Worm (Caenorhabditis elegans): Measurements from ENCODE around the gene B0336.7.

Gene B0336.7

DNA sequence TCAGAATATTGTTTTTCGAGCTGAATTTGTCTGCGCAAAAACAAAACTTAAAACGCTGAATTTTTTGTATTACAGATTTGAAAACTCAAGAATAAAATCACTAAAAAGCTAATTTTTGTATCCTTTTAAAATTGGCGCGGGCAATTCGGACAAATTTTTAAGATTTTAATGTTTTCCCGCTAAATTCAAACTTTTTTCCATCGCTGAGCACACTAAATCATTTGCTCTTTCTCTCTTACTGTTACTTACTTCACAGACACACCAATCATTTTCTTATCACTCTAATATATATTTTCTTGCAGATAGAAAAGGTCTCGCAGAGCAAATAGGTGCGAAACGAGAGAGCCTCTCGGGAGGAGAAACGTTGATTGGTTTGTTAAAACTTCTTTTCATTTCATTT is 33.2 kb downstream of the B0336.7 start, which contains the start of gene par-3:
par-3 (plus strand) TSS at position 301 of the 400 bp plus-strand sequence.
- TF ChIP-seq pqm-1 (tag; optimal IDR thresholded peaks at IDR 0.05) (peak; percentile 53), aha-1 (tag) (peak; percentile 42), Y48G9A.11 (GFP tag; IDR thresholded peaks at IDR 0.05) (no peak)

DNA sequence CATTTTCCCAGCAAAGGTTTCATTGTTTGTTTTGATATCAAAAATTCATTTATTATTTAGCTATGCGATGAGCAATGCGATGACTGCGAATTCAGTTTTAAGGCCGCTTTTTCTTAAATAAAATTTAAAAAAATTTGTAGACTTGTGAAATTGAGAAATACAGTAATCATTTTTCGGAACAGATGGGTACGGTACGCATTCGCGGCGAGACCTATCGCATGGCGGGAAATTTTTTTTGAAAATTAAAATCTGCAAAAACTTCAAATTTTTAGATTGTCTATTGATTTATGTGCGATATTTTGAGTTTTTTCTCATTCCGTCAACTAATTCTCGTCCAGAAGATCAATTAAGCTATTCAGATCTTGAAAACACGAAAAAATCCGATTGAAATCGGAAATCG is 33.6 kb downstream of the B0336.7 start:
- no peak for TF ChIP-seq madf-9 (GFP tag; conservative IDR thresholded peaks at IDR 0.05)
- TF ChIP-seq nhr-77 (tag; optimal IDR thresholded peaks at IDR 0.05) = no peak
- TF ChIP-seq T20F7.1 (GFP tag; optimal IDR thresholded peaks at IDR 0.05) = no peak
- TF ChIP-seq lin-29 (GFP tag; IDR thresholded peaks at IDR 0.05) = no peak
- TF ChIP-seq F37D6.2 (tag; optimal IDR thresholded peaks at IDR 0.05) = no peak
- TF ChIP-seq Y48G9A.11 (GFP tag; IDR thresholded peaks at IDR 0.05) = peak; percentile 79
- peak; percentile 85 for TF ChIP-seq F49E8.2 (tag; optimal IDR thresholded peaks at IDR 0.05; ENCODE audit: borderline replicate concordance)
- peak; percentile 60; the same call in 1 of the 2 replicates for TF ChIP-seq snpc-1.2 (GFP tag; IDR thresholded peaks at IDR 0.05)
- TF ChIP-seq snpc-4 (tag; optimal IDR thresholded peaks at IDR 0.05) = no peak
- no peak for TF ChIP-seq ces-1 (GFP tag; optimal IDR thresholded peaks at IDR 0.05)
- TF ChIP-seq nhr-10 (tag; optimal IDR thresholded peaks at IDR 0.05) = no peak
- no peak for TF ChIP-seq lin-13 (GFP tag; optimal IDR thresholded peaks at IDR 0.05)
- TF ChIP-seq unc-130 (GFP tag; optimal IDR thresholded peaks at IDR 0.05) = peak; percentile 87
- TF ChIP-seq lin-38 (GFP tag; IDR thresholded peaks at IDR 0.05) = peak; percentile 81
- peak in 1 of 2 experiments; percentile 73 for TF ChIP-seq lsy-2 (tag; optimal IDR thresholded peaks at IDR 0.05)

DNA sequence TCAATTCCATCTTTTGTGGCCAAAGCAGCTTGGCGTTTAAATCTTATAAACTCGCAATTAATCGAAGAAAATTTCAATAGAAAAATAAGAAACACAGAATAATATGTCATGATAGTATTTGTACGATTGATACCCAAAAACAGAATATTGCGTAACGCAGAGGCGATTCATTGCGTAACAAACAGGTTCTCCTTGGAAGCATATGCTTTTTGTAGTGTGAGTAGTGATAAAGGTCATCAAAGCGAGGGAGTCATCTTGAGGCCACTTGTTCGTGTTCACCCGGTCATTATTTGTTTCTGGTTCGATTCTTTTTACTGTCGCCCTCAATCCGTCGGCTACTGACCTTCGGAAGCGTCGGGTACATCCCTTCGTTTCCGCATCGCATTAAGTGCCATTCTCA is 36.2 kb downstream of the B0336.7 start, which contains the start of gene F54E7.6:
F54E7.6 (minus strand) TSS at position 110 of the 400 bp plus-strand sequence.
- TF ChIP-seq nhr-28 (tag; optimal IDR thresholded peaks at IDR 0.05) (peak; percentile 82), Y75B8A.6 (GFP tag; IDR thresholded peaks at IDR 0.05) (no peak), mxl-3 (GFP tag; optimal IDR thresholded peaks at IDR 0.05) (peak; percentile 33)

DNA sequence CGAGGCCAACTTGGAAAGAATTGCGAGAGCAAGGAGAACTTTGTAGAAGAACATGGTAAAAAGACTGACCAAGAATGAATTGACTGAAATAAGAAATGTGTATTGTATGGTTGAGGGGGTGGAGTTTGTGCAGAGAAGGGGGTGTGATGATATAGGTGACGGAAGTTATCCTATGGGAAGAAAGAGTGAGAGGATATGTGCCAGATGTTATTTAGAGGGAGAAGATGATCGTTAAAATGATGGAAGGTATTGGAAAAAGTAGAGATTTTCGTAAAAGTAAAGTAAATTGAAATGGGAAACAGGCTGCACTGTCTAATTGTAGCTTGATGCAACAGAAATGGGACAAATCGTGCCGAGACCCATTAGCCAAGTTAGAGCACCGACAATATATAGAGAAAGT is 40.2 kb downstream of the B0336.7 start, which contains the start of gene sdz-21:
sdz-21 (minus strand) TSS at position 101 of the 400 bp plus-strand sequence.
- TF ChIP-seq nhr-42 (GFP tag; IDR thresholded peaks at IDR 0.05) (no peak), nhr-25 (tag; optimal IDR thresholded peaks at IDR 0.05; ENCODE audit: borderline replicate concordance, insufficient read depth) (no peak), nhr-48 (tag; optimal IDR thresholded peaks at IDR 0.05) (no peak), dmd-9 (GFP tag; IDR thresholded peaks at IDR 0.05) (no peak), mxl-2 (GFP tag; conservative IDR thresholded peaks at IDR 0.05) (no peak), nhr-6 (tag; optimal IDR thresholded peaks at IDR 0.05) (no peak), nhr-76 (tag; optimal IDR thresholded peaks at IDR 0.05) (no peak), arid-1 (GFP tag; conservative IDR thresholded peaks at IDR 0.05) (no peak), F26F4.8 (GFP tag; conservative IDR thresholded peaks at IDR 0.05) (no peak), ceh-20 (GFP tag; IDR thresholded peaks at IDR 0.05) (no peak), F49E8.2 (tag; optimal IDR thresholded peaks at IDR 0.05; ENCODE audit: borderline replicate concordance) (no peak), mdt-29 (GFP tag; IDR thresholded peaks at IDR 0.05) (no peak)

DNA sequence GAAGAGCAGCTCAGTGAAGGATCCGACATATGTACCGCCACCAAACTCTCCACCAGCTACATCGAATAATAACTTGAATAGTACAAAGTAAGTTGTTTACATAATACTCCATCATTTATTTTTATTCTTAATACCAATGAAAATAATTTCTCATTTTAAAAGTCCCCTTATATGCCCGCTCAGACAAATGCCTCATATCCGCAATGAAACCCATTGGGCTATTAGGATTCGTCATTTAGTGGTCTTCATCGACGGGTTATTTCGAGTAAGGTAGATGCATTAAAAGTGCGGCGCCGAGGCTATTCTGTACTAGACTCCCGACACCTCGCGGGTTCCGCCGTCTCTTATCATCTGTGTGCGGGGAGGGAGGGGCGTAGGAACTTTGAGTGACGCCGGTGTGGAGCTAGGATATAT is 43.5 kb downstream of the B0336.7 start:
- TF ChIP-seq lin-39 (tag; optimal IDR thresholded peaks at IDR 0.05) = no peak
- peak in 1 of 2 experiments; percentile 46 for TF ChIP-seq lsy-2 (tag; optimal IDR thresholded peaks at IDR 0.05)
- TF ChIP-seq ctbp-1 (GFP tag; IDR thresholded peaks at IDR 0.05) = 0 out of 2 replicates have a peak, but pooled peaks have one; percentile 16
- TF ChIP-seq daf-19 (GFP tag; conservative IDR thresholded peaks at IDR 0.05) = no peak
- no peak for TF ChIP-seq fos-1 (tag; optimal IDR thresholded peaks at IDR 0.05)
- TF ChIP-seq Y105C5A.15 (GFP tag; IDR thresholded peaks at IDR 0.05) = 0 out of 2 replicates have a peak, but pooled peaks have one; percentile 20
- 0 out of 2 replicates have a peak, but pooled peaks have one; percentile 44 for TF ChIP-seq lin-1 (GFP tag; IDR thresholded peaks at IDR 0.05)
- TF ChIP-seq dve-1 (tag; optimal IDR thresholded peaks at IDR 0.05; ENCODE audit: insufficient read depth) = peak; percentile 60
- 0 out of 2 replicates have a peak, but pooled peaks have one; percentile 29 for TF ChIP-seq F44E2.7 (GFP tag; IDR thresholded peaks at IDR 0.05)
- peak; percentile 60 for TF ChIP-seq lin-13 (GFP tag; optimal IDR thresholded peaks at IDR 0.05)
- TF ChIP-seq F49E8.2 (tag; optimal IDR thresholded peaks at IDR 0.05; ENCODE audit: borderline replicate concordance) = peak; percentile 93
- no peak for TF ChIP-seq madf-5 (GFP tag; IDR thresholded peaks at IDR 0.05)
- peak; percentile 84 for TF ChIP-seq snpc-1.2 (GFP tag; IDR thresholded peaks at IDR 0.05)
- TF ChIP-seq nhr-102 (tag; optimal IDR thresholded peaks at IDR 0.05) = peak; percentile 62
- no peak for TF ChIP-seq ceh-32 (tag; optimal IDR thresholded peaks at IDR 0.05; ENCODE audit: poor library complexity)
- 0 out of 2 replicates have a peak, but pooled peaks have one; percentile 30 for TF ChIP-seq nhr-42 (GFP tag; IDR thresholded peaks at IDR 0.05)
- TF ChIP-seq hlh-11 (tag; optimal IDR thresholded peaks at IDR 0.05) = peak; percentile 35
- TF ChIP-seq rbr-2 (tag; optimal IDR thresholded peaks at IDR 0.05) = peak; percentile 32

All from whole organism, L4 larva.